Fruit fly (Drosophila melanogaster): ENCODE data around the gene Rpn3.

dm6 chr2L:19069548-19070145 is 18.1 kb downstream of the Rpn3 start, which contains the start of gene CG10702:
- TF ChIP-seq cnc (optimal IDR thresholded peaks at IDR 0.05) (no peak), Crg-1 (GFP tag; optimal IDR thresholded peaks at IDR 0.05) (no peak), pad (GFP tag; optimal IDR thresholded peaks at IDR 0.05) (no peak), Mnt (GFP tag; optimal IDR thresholded peaks at IDR 0.05) (no peak), CG11617 (GFP tag; optimal IDR thresholded peaks at IDR 0.05) (no peak), CG7101 (tag; optimal IDR thresholded peaks at IDR 0.05) (no peak), CG12768 (GFP tag; optimal IDR thresholded peaks at IDR 0.05) (no peak), CG1620 (GFP tag; optimal IDR thresholded peaks at IDR 0.05) (no peak), kay (GFP tag; ENCODE audit: borderline replicate concordance) (no peak), Hr96 (GFP tag; optimal IDR thresholded peaks at IDR 0.05) (no peak), toe (GFP tag; optimal IDR thresholded peaks at IDR 0.05) (no peak)
